Worm (Caenorhabditis elegans) whole organism, young adult: ENCODE results near the gene hpo-10.

Source experiments
- efl-1 ChIP-seq: fragments of 150-350 bp; optimal IDR thresholded peaks from 2 replicates; lab custom pipeline; 2014; ENCODE audit warnings: missing biosample characterization, missing genetic modification reagents, missing genetic modification characterization
- nhr-90 ChIP-seq: sonication (generic microtip); optimal IDR thresholded peaks from 2 replicates; lab custom pipeline; 2016; ENCODE audit warnings: missing genotype, mild to moderate bottlenecking, missing genetic modification characterization, missing compliant biosample characterization

- no peak for TF ChIP-seq nhr-90
- no peak for TF ChIP-seq efl-1
Measured at ce11 chrIII:5875418-5875702, 3.9 kb upstream of the hpo-10 start.
